Fruit fly (Drosophila melanogaster): ENCODE results near the gene CG45122.

CG45122 gene

dm6 chr3R:12997550-12998233 lies 46.3 kb upstream of the CG45122 start, which contains the start of the genes CG17327, CG44194 and CG7518 (continued):
- TF ChIP-seq bbx (GFP tag; IDR thresholded peaks at IDR 0.05; ENCODE audit: partially characterized antibody) = peak; percentile 37; the same call in 1 of the 2 replicates
- peak; percentile 50 for TF ChIP-seq CG13775 (GFP tag; optimal IDR thresholded peaks at IDR 0.05)
- no peak for TF ChIP-seq Xbp1 (GFP tag; optimal IDR thresholded peaks at IDR 0.05)
- TF ChIP-seq Hey (tag; optimal IDR thresholded peaks at IDR 0.05) = no peak
- TF ChIP-seq GATAe (GFP tag; conservative IDR thresholded peaks at IDR 0.05) = no peak
- no peak for TF ChIP-seq Six4 (GFP tag; optimal IDR thresholded peaks at IDR 0.05)
- TF ChIP-seq Myb (GFP tag; optimal IDR thresholded peaks at IDR 0.05) = peak; percentile 41
- TF ChIP-seq CG31224 (GFP tag; IDR thresholded peaks at IDR 0.05) = no peak
- TF ChIP-seq CG9609 (GFP tag; optimal IDR thresholded peaks at IDR 0.05) = peak; percentile 5
- no peak for TF ChIP-seq CG10979 (tag; optimal IDR thresholded peaks at IDR 0.05)
- peak; percentile 41 for TF ChIP-seq stwl (tag; optimal IDR thresholded peaks at IDR 0.05)
- TF ChIP-seq CG12219 (GFP tag; optimal IDR thresholded peaks at IDR 0.05) = no peak
- no peak for TF ChIP-seq oc (tag; optimal IDR thresholded peaks at IDR 0.05)
- no peak for TF ChIP-seq CG11695 (GFP tag; IDR thresholded peaks at IDR 0.05)
- no peak for TF ChIP-seq cas (GFP tag; IDR thresholded peaks at IDR 0.05)
- TF ChIP-seq CG11093 (GFP tag; IDR thresholded peaks at IDR 0.05) = no peak
- peak; percentile 47; the same call in 1 of the 3 replicates for TF ChIP-seq Opbp (GFP tag; IDR thresholded peaks at IDR 0.05; ENCODE audit: partially characterized antibody)
- TF ChIP-seq CG3407 (GFP tag; optimal IDR thresholded peaks at IDR 0.05) = no peak
- TF ChIP-seq CG12071 (GFP tag; optimal IDR thresholded peaks at IDR 0.05) = no peak
- no peak for TF ChIP-seq CG6854 (GFP tag; optimal IDR thresholded peaks at IDR 0.05)
- no peak for TF ChIP-seq D19A (tag; optimal IDR thresholded peaks at IDR 0.05)
- TF ChIP-seq CG9876 (GFP tag; optimal IDR thresholded peaks at IDR 0.05) = no peak
- TF ChIP-seq CG7745 (tag; optimal IDR thresholded peaks at IDR 0.05) = no peak
- no peak for TF ChIP-seq ara (GFP tag; IDR thresholded peaks at IDR 0.05)
- no peak for TF ChIP-seq Ada2b (GFP tag; IDR thresholded peaks at IDR 0.05)
- TF ChIP-seq Awh (GFP tag; IDR thresholded peaks at IDR 0.05) = no peak
- TF ChIP-seq gsb-n (tag; optimal IDR thresholded peaks at IDR 0.05) = no peak
- peak; percentile 60 for TF ChIP-seq Sry-δ (GFP tag; optimal IDR thresholded peaks at IDR 0.05)
- no peak for TF ChIP-seq zfh1 (GFP tag; IDR thresholded peaks at IDR 0.05)
- no peak; the same call in 2 of the 3 replicates for TF ChIP-seq Doc3 (GFP tag; IDR thresholded peaks at IDR 0.05; ENCODE audit: partially characterized antibody)
- no peak for TF ChIP-seq CG15696 (tag; optimal IDR thresholded peaks at IDR 0.05)
- TF ChIP-seq Dp (GFP tag; optimal IDR thresholded peaks at IDR 0.05) = peak; percentile 29
- no peak for TF ChIP-seq CG10431 (GFP tag; optimal IDR thresholded peaks at IDR 0.05)
- no peak for TF ChIP-seq CG15011 (GFP tag; optimal IDR thresholded peaks at IDR 0.05)
- no peak for TF ChIP-seq CG4404 (GFP tag; IDR thresholded peaks at IDR 0.05)
- TF ChIP-seq dan (GFP tag; IDR thresholded peaks at IDR 0.05) = no peak
- no peak for TF ChIP-seq Usf (GFP tag; optimal IDR thresholded peaks at IDR 0.05)
- TF ChIP-seq Dip3 (GFP tag; optimal IDR thresholded peaks at IDR 0.05) = peak; percentile 22
- TF ChIP-seq Pdp1 (GFP tag; optimal IDR thresholded peaks at IDR 0.05) = peak; percentile 18 to 59
- no peak for TF ChIP-seq Fer3 (tag; optimal IDR thresholded peaks at IDR 0.05)
- TF ChIP-seq CG10321 (GFP tag; IDR thresholded peaks at IDR 0.05) = no peak
- no peak for TF ChIP-seq CG3281 (GFP tag; optimal IDR thresholded peaks at IDR 0.05)
- TF ChIP-seq CG17612 (GFP tag; IDR thresholded peaks at IDR 0.05) = no peak
- no peak for TF ChIP-seq jing (GFP tag; optimal IDR thresholded peaks at IDR 0.05)
- TF ChIP-seq sima (GFP tag; optimal IDR thresholded peaks at IDR 0.05) = no peak
- no peak for TF ChIP-seq CG16815 (GFP tag; optimal IDR thresholded peaks at IDR 0.05)
- no peak for TF ChIP-seq dysf (GFP tag; IDR thresholded peaks at IDR 0.05)
- peak; percentile 2 for TF ChIP-seq nerfin-1 (tag; optimal IDR thresholded peaks at IDR 0.05)
- TF ChIP-seq CG10267 (tag; optimal IDR thresholded peaks at IDR 0.05) = peak; percentile 29
- TF ChIP-seq br (optimal IDR thresholded peaks at IDR 0.05) = no peak
- no peak; the same call in 3 of the 4 replicates for TF ChIP-seq Gug (GFP tag; IDR thresholded peaks at IDR 0.05)
